Worm (Caenorhabditis elegans) whole organism, early embryonic: ENCODE measurements around the gene syg-1.

Experiments
- aly-1 ChIP-seq: sonication (generic microtip); optimal IDR thresholded peaks from 2 replicates; lab custom pipeline; 2016; ENCODE audit warnings: missing genetic modification characterization, missing compliant biosample characterization
- ama-1 ChIP-seq: fragments of 150-350 bp; optimal IDR thresholded peaks from 2 replicates; lab custom pipeline; 2014
- flt-1 ChIP-seq: fragments of 200-800 bp; sonication (Bioruptor generic); IDR thresholded peaks from 2 replicates; pipeline ENCODE4 v1.3.6; 2022; ENCODE audit warnings: missing genetic modification characterization, missing compliant biosample characterization

ce11 chrX:2544645-2545044 lies 29.5 kb upstream of the syg-1 start:
- no peak for TF ChIP-seq flt-1 (GFP tag; lab: Robert Waterston, UW)
- no peak for TF ChIP-seq ama-1 (lab: Kevin White, UChicago)
- no peak for TF ChIP-seq aly-1 (tag; lab: Kevin White, UChicago)
